Worm (Caenorhabditis elegans): ENCODE results near the gene EEED8.15.

- TF ChIP-seq ham-2 (GFP tag; optimal IDR thresholded peaks at IDR 0.05) (no peak), elt-1 (tag; optimal IDR thresholded peaks at IDR 0.05; ENCODE audit: borderline replicate concordance, insufficient read depth) (no peak), unc-39 (tag; optimal IDR thresholded peaks at IDR 0.05) (no peak), lsy-2 (tag; optimal IDR thresholded peaks at IDR 0.05) (no peak), nhr-237 (tag; optimal IDR thresholded peaks at IDR 0.05) (no peak), nhr-2 (tag; optimal IDR thresholded peaks at IDR 0.05) (no peak), pha-4 (tag; optimal IDR thresholded peaks at IDR 0.05) (no peak), ztf-11 (tag; optimal IDR thresholded peaks at IDR 0.05) (no peak), ceh-83 (GFP tag; optimal IDR thresholded peaks at IDR 0.05) (no peak), nhr-28 (tag; optimal IDR thresholded peaks at IDR 0.05) (no peak), sptf-1 (tag; optimal IDR thresholded peaks at IDR 0.05) (no peak), snpc-4 (tag; optimal IDR thresholded peaks at IDR 0.05) (no peak), mab-5 (tag; optimal IDR thresholded peaks at IDR 0.05) (no peak), mep-1 (tag; optimal IDR thresholded peaks at IDR 0.05) (no peak)
These were observed 34.5 kb downstream of the EEED8.15 start, which contains the start of gene dhs-5 for ce11 chrII:5453547-5453946.
